Worm (Caenorhabditis elegans) whole organism, L4/young adult: ENCODE data around the gene scl-1.

Experiments
- W03F9.2 ChIP-seq: fragments of 150-350 bp; optimal IDR thresholded peaks from 2 replicates; lab custom pipeline; 2014; ENCODE audit warnings: missing biosample characterization, missing genetic modification characterization
- dao-5 ChIP-seq: sonication (generic microtip); optimal IDR thresholded peaks from 2 replicates; lab custom pipeline; 2016; ENCODE audit warnings: missing genotype, missing genetic modification characterization, moderate library complexity, missing compliant biosample characterization

ce11 chrIV:13036835-13037234, 19.3 kb upstream of the scl-1 start:
- TF ChIP-seq dao-5 (no peak), W03F9.2 (tag; lab: Kevin White, UChicago) (no peak)
